Fruit fly (Drosophila melanogaster): ENCODE measurements around the gene CG7322.

CG7322 gene

dm6 chrX:18837046-18837445 is 20.5 kb downstream of the CG7322 start (continued):
- TF ChIP-seq psq (GFP tag; optimal IDR thresholded peaks at IDR 0.05), result no peak
- no peak for TF ChIP-seq CG17186 (GFP tag; optimal IDR thresholded peaks at IDR 0.05)
- peak; percentile 76 for TF ChIP-seq tgo (GFP tag; IDR thresholded peaks at IDR 0.05)
- no peak for TF ChIP-seq CG10209 (GFP tag; optimal IDR thresholded peaks at IDR 0.05)
- no peak for TF ChIP-seq Usf (GFP tag; optimal IDR thresholded peaks at IDR 0.05)
- no peak for TF ChIP-seq ato (GFP tag; IDR thresholded peaks at IDR 0.05; ENCODE audit: partially characterized antibody)
- TF ChIP-seq CG12071 (GFP tag; optimal IDR thresholded peaks at IDR 0.05), result no peak
- no peak for TF ChIP-seq ase (GFP tag; IDR thresholded peaks at IDR 0.05)
- TF ChIP-seq CTCF (GFP tag; optimal IDR thresholded peaks at IDR 0.05), result no peak
- TF ChIP-seq sens (GFP tag), result peak; percentile 83
- TF ChIP-seq H2.0 (GFP tag; IDR thresholded peaks at IDR 0.05), result no peak; the same call in 1 of the 2 replicates
- TF ChIP-seq maf-S (GFP tag; optimal IDR thresholded peaks at IDR 0.05), result no peak
- TF ChIP-seq Awh (GFP tag; IDR thresholded peaks at IDR 0.05), result no peak
- TF ChIP-seq chif (GFP tag; optimal IDR thresholded peaks at IDR 0.05), result peak; percentile 21 to 31
- no peak for TF ChIP-seq Dbx (GFP tag; IDR thresholded peaks at IDR 0.05)
- TF ChIP-seq ci (GFP tag; IDR thresholded peaks at IDR 0.05), result 0 out of 3 replicates have a peak, but pooled peaks have one; percentile 61
- TF ChIP-seq bsh (GFP tag; optimal IDR thresholded peaks at IDR 0.05), result peak in 1 of 2 experiments; percentile 42
- no peak for TF ChIP-seq crol (GFP tag; IDR thresholded peaks at IDR 0.05)
- TF ChIP-seq sug (tag; optimal IDR thresholded peaks at IDR 0.05), result peak; percentile 62
- no peak for TF ChIP-seq CG11696 (GFP tag; IDR thresholded peaks at IDR 0.05)
- TF ChIP-seq da (GFP tag; optimal IDR thresholded peaks at IDR 0.05), result no peak
- no peak for TF ChIP-seq sim (GFP tag; IDR thresholded peaks at IDR 0.05)
- no peak for TF ChIP-seq lab (GFP tag; optimal IDR thresholded peaks at IDR 0.05)
- no peak for TF ChIP-seq CG10959 (GFP tag; IDR thresholded peaks at IDR 0.05)
- TF ChIP-seq CG3847 (GFP tag; IDR thresholded peaks at IDR 0.05), result no peak; the same call in 1 of the 2 replicates
- no peak for TF ChIP-seq Elba2 (GFP tag; optimal IDR thresholded peaks at IDR 0.05)
- TF ChIP-seq Atf6 (GFP tag; IDR thresholded peaks at IDR 0.05), result no peak
- TF ChIP-seq CG6813 (GFP tag; optimal IDR thresholded peaks at IDR 0.05), result no peak
- TF ChIP-seq CG12155 (GFP tag; optimal IDR thresholded peaks at IDR 0.05), result no peak
- TF ChIP-seq CG5953 (GFP tag; IDR thresholded peaks at IDR 0.05), result 0 out of 2 replicates have a peak, but pooled peaks have one; percentile 29
- no peak for TF ChIP-seq CG14860 (GFP tag; IDR thresholded peaks at IDR 0.05; ENCODE audit: partially characterized antibody)
- TF ChIP-seq gcm (GFP tag; optimal IDR thresholded peaks at IDR 0.05), result peak; percentile 10
- TF ChIP-seq NK7.1 (GFP tag; optimal IDR thresholded peaks at IDR 0.05), result no peak
- TF ChIP-seq luna (GFP tag; optimal IDR thresholded peaks at IDR 0.05), result no peak
- no peak for TF ChIP-seq bcd (GFP tag; optimal IDR thresholded peaks at IDR 0.05)
- peak; percentile 56 for TF ChIP-seq CG12219 (GFP tag; optimal IDR thresholded peaks at IDR 0.05)
- no peak for TF ChIP-seq Lpt (GFP tag; optimal IDR thresholded peaks at IDR 0.05)
- TF ChIP-seq CG6654 (GFP tag; optimal IDR thresholded peaks at IDR 0.05), result no peak
- peak; percentile 31 for TF ChIP-seq mam (GFP tag; optimal IDR thresholded peaks at IDR 0.05)
- TF ChIP-seq Myb (GFP tag; optimal IDR thresholded peaks at IDR 0.05), result peak; percentile 15
- TF ChIP-seq CG12769 (tag; optimal IDR thresholded peaks at IDR 0.05), result peak; percentile 73
- TF ChIP-seq Hand (GFP tag; optimal IDR thresholded peaks at IDR 0.05), result no peak
- no peak for TF ChIP-seq z (GFP tag; IDR thresholded peaks at IDR 0.05)
- peak; percentile 46; the same call in 1 of the 2 replicates for TF ChIP-seq vvl (GFP tag; IDR thresholded peaks at IDR 0.05)
- TF ChIP-seq Ets97D (GFP tag; optimal IDR thresholded peaks at IDR 0.05), result no peak
- TF ChIP-seq CG16813 (GFP tag; IDR thresholded peaks at IDR 0.05; ENCODE audit: partially characterized antibody), result no peak
- TF ChIP-seq MESR4 (GFP tag; optimal IDR thresholded peaks at IDR 0.05), result no peak
- TF ChIP-seq CG13296 (GFP tag; optimal IDR thresholded peaks at IDR 0.05), result no peak
- peak in 1 of 2 experiments; percentile 75 for TF ChIP-seq Hr51 (GFP tag; optimal IDR thresholded peaks at IDR 0.05)
- no peak for TF ChIP-seq CG8290 (GFP tag; optimal IDR thresholded peaks at IDR 0.05)
- peak in 1 of 2 experiments; percentile 77 for TF ChIP-seq CG8290 (tag; optimal IDR thresholded peaks at IDR 0.05)
- TF ChIP-seq phol (tag; optimal IDR thresholded peaks at IDR 0.05), result no peak
